Worm (Caenorhabditis elegans) whole organism, late embryonic: ENCODE results near the gene T12A7.9.

Experiments
- F13H6.1 ChIP-seq: sonication (generic microtip); optimal IDR thresholded peaks from 2 replicates; lab custom pipeline; 2016; ENCODE audit warnings: missing genetic modification characterization, missing compliant biosample characterization
- Y22D7AL.16 ChIP-seq: sonication (generic microtip); optimal IDR thresholded peaks from 2 replicates; lab custom pipeline; 2016; ENCODE audit warnings: missing genetic modification characterization, missing compliant biosample characterization
- ahr-1 ChIP-seq: sonication (generic microtip); optimal IDR thresholded peaks from 2 replicates; lab custom pipeline; 2016; ENCODE audit warnings: missing genetic modification characterization, missing compliant biosample characterization
- ama-1 ChIP-seq: fragments of 150-350 bp; optimal IDR thresholded peaks from 2 replicates; lab custom pipeline; 2014
- dve-1 ChIP-seq: sonication (generic microtip); optimal IDR thresholded peaks from 2 replicates; lab custom pipeline; 2017; ENCODE audit warnings: antibody characterized with exemption, mild to moderate bottlenecking, missing genetic modification characterization, missing compliant biosample characterization
- fkh-10 ChIP-seq: fragments of 150-350 bp; optimal IDR thresholded peaks from 2 replicates; lab custom pipeline; 2014; ENCODE audit warnings: missing biosample characterization, missing genetic modification reagents, missing genetic modification characterization
- fkh-6 ChIP-seq: sonication (generic microtip); optimal IDR thresholded peaks from 2 replicates; lab custom pipeline; 2016; ENCODE audit warnings: missing genetic modification characterization, missing compliant biosample characterization
- odd-2 ChIP-seq: sonication (generic microtip); optimal IDR thresholded peaks from 2 replicates; lab custom pipeline; 2017; ENCODE audit warnings: antibody characterized with exemption, mild to moderate bottlenecking, missing genetic modification characterization, missing compliant biosample characterization
- pat-9 ChIP-seq: fragments of 200-800 bp; sonication (Bioruptor generic); optimal IDR thresholded peaks from 2 replicates; lab custom pipeline; 2018; ENCODE audit warnings: mild to moderate bottlenecking, missing genetic modification characterization, moderate library complexity, missing compliant biosample characterization
- pax-1 ChIP-seq: fragments of 150-350 bp; optimal IDR thresholded peaks from 2 replicates; lab custom pipeline; 2014; ENCODE audit warnings: missing biosample characterization, missing genetic modification characterization
- pha-4 ChIP-seq: fragments of 150-350 bp; optimal IDR thresholded peaks from 2 replicates; lab custom pipeline; 2018; ENCODE audit warnings: missing biosample characterization, missing genetic modification reagents, missing genetic modification characterization
- pqm-1 ChIP-seq: sonication (generic microtip); optimal IDR thresholded peaks from 2 replicates; lab custom pipeline; 2016; ENCODE audit warnings: missing genetic modification characterization, missing compliant biosample characterization
- sox-4 ChIP-seq: sonication (generic microtip); optimal IDR thresholded peaks from 2 replicates; lab custom pipeline; 2017; ENCODE audit warnings: mild to moderate bottlenecking, missing genetic modification characterization, inconsistent platforms, missing compliant biosample characterization
- unc-42 ChIP-seq: sonication (generic microtip); optimal IDR thresholded peaks from 2 replicates; lab custom pipeline; 2016; ENCODE audit warnings: missing genotype, missing genetic modification characterization, missing compliant biosample characterization

DNA sequence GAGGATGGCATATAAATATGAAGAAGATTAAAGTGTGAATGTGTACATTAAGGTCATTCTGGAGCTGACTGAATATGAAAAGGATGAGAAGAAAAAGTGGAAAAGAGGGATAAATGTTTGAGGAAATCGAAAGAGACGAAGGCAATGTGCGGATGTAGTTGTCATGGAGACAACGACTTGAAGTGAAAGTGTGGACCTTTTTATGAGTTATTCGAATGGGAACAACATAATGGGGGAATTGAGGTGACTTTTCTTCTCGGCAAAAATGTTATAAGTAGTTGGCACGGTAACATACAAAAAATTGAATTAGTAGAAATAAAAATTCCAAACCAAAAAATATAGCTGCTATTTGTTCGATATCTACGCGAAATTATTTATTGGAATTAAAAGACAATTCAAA lies 45.3 kb upstream of the T12A7.9 start, which contains the start of gene dyf-18:
- TF ChIP-seq ama-1 (lab: Kevin White, UChicago) (no peak), pqm-1 (tag; lab: Kevin White, UChicago) (no peak), fkh-10 (no peak), pha-4 (tag; lab: Kevin White, UChicago) (no peak), ahr-1 (no peak), fkh-6 (tag; lab: Kevin White, UChicago) (no peak), unc-42 (no peak), dve-1 (tag; lab: Kevin White, UChicago) (no peak), sox-4 (no peak), Y22D7AL.16 (tag; lab: Kevin White, UChicago) (no peak), pat-9 (tag; lab: Kevin White, UChicago) (no peak), pax-1 (no peak), F13H6.1 (no peak), odd-2 (no peak)
